Worm (Caenorhabditis elegans) whole organism, late embryonic: ENCODE data around the gene Y43F8C.9.

Experiments used
- C38D4.7 ChIP-seq: fragments of 200-800 bp; sonication (Bioruptor generic); optimal IDR thresholded peaks from 2 replicates; lab custom pipeline; 2018; ENCODE audit warnings: mild to moderate bottlenecking, missing genetic modification characterization, moderate library complexity, missing compliant biosample characterization
- F13H6.1 ChIP-seq: sonication (generic microtip); optimal IDR thresholded peaks from 2 replicates; lab custom pipeline; 2016; ENCODE audit warnings: missing genetic modification characterization, missing compliant biosample characterization
- K02D7.2 ChIP-seq: sonication (generic microtip); optimal IDR thresholded peaks from 2 replicates; lab custom pipeline; 2017; ENCODE audit warnings: mild to moderate bottlenecking, missing genetic modification characterization, missing compliant biosample characterization
- K09A11.1 ChIP-seq: sonication (generic microtip); optimal IDR thresholded peaks from 2 replicates; lab custom pipeline; 2017; ENCODE audit warnings: antibody characterized with exemption, mild to moderate bottlenecking, missing genetic modification characterization, missing compliant biosample characterization; ENCODE audit not compliant: insufficient read depth
- T23F11.4 ChIP-seq: fragments of 200-800 bp; sonication (Bioruptor generic); optimal IDR thresholded peaks from 2 replicates; lab custom pipeline; 2018; ENCODE audit warnings: mild to moderate bottlenecking, missing genetic modification characterization, missing compliant biosample characterization
- Y22D7AL.16 ChIP-seq: sonication (generic microtip); optimal IDR thresholded peaks from 2 replicates; lab custom pipeline; 2016; ENCODE audit warnings: missing genetic modification characterization, missing compliant biosample characterization
- ahr-1 ChIP-seq: sonication (generic microtip); optimal IDR thresholded peaks from 2 replicates; lab custom pipeline; 2016; ENCODE audit warnings: missing genetic modification characterization, missing compliant biosample characterization
- ceh-2 ChIP-seq: sonication (generic microtip); optimal IDR thresholded peaks from 2 replicates; lab custom pipeline; 2016; ENCODE audit warnings: missing genotype, missing genetic modification characterization, missing compliant biosample characterization
- ceh-22 ChIP-seq: sonication (generic microtip); optimal IDR thresholded peaks from 2 replicates; lab custom pipeline; 2017; ENCODE audit warnings: missing biosample characterization, missing genetic modification characterization
- ceh-24 ChIP-seq: sonication (generic microtip); optimal IDR thresholded peaks from 2 replicates; lab custom pipeline; 2016; ENCODE audit warnings: mild to moderate bottlenecking, missing genetic modification characterization, missing compliant biosample characterization
- ceh-34 ChIP-seq: sonication (generic microtip); optimal IDR thresholded peaks from 2 replicates; lab custom pipeline; 2016; ENCODE audit warnings: mild to moderate bottlenecking, missing genetic modification characterization, missing compliant biosample characterization
- ceh-48 ChIP-seq: sonication (generic microtip); optimal IDR thresholded peaks from 2 replicates; lab custom pipeline; 2016; ENCODE audit warnings: missing genetic modification characterization, inconsistent platforms, missing compliant biosample characterization
- ceh-9 ChIP-seq: sonication (generic microtip); optimal IDR thresholded peaks from 2 replicates; lab custom pipeline; 2016; ENCODE audit warnings: mild to moderate bottlenecking, missing genetic modification characterization, inconsistent platforms, missing compliant biosample characterization
- che-1 ChIP-seq: sonication (generic microtip); optimal IDR thresholded peaks from 2 replicates; lab custom pipeline; 2016; ENCODE audit warnings: mild to moderate bottlenecking, missing genetic modification characterization, missing compliant biosample characterization
- dve-1 ChIP-seq: sonication (generic microtip); optimal IDR thresholded peaks from 2 replicates; lab custom pipeline; 2017; ENCODE audit warnings: antibody characterized with exemption, mild to moderate bottlenecking, missing genetic modification characterization, missing compliant biosample characterization
- elt-2 ChIP-seq: sonication (generic microtip); optimal IDR thresholded peaks from 2 replicates; lab custom pipeline; 2016; ENCODE audit warnings: missing genetic modification reagents, missing genetic modification characterization, missing compliant biosample characterization
- elt-4 ChIP-seq: sonication (generic microtip); optimal IDR thresholded peaks from 2 replicates; lab custom pipeline; 2016; ENCODE audit warnings: missing genetic modification characterization, missing compliant biosample characterization
- fkh-10 ChIP-seq: fragments of 150-350 bp; optimal IDR thresholded peaks from 2 replicates; lab custom pipeline; 2014; ENCODE audit warnings: missing biosample characterization, missing genetic modification reagents, missing genetic modification characterization
- gmeb-2 ChIP-seq: sonication (generic microtip); optimal IDR thresholded peaks from 2 replicates; lab custom pipeline; 2016; ENCODE audit warnings: missing genetic modification characterization, inconsistent platforms, missing compliant biosample characterization
- hlh-13 ChIP-seq: fragments of 200-800 bp; sonication (Bioruptor generic); optimal IDR thresholded peaks from 2 replicates; lab custom pipeline; 2018; ENCODE audit warnings: mild to moderate bottlenecking, missing genetic modification characterization, missing compliant biosample characterization
- hlh-30 ChIP-seq: sonication (generic microtip); optimal IDR thresholded peaks from 2 replicates; lab custom pipeline; 2017; ENCODE audit warnings: antibody characterized with exemption, missing genetic modification characterization, missing compliant biosample characterization; ENCODE audit not compliant: insufficient read depth
- hlh-8 ChIP-seq: sonication (generic microtip); optimal IDR thresholded peaks from 2 replicates; lab custom pipeline; 2016; ENCODE audit warnings: missing genotype, missing genetic modification characterization, missing compliant biosample characterization
- nfya-1 ChIP-seq: sonication (generic microtip); optimal IDR thresholded peaks from 2 replicates; lab custom pipeline; 2017; ENCODE audit warnings: missing genetic modification characterization, mild to moderate bottlenecking, missing compliant biosample characterization, antibody characterized with exemption, moderate library complexity
- nhr-11 ChIP-seq: fragments of 150-350 bp; optimal IDR thresholded peaks from 2 replicates; lab custom pipeline; 2014; ENCODE audit warnings: missing biosample characterization, missing genetic modification characterization
- nhr-232 ChIP-seq: sonication (generic microtip); optimal IDR thresholded peaks from 2 replicates; lab custom pipeline; 2016; ENCODE audit warnings: missing genetic modification characterization, missing compliant biosample characterization
- pag-3 ChIP-seq: sonication (generic microtip); optimal IDR thresholded peaks from 2 replicates; lab custom pipeline; 2016; ENCODE audit warnings: missing compliant biosample characterization, missing genetic modification characterization, borderline replicate concordance
- pax-1 ChIP-seq: fragments of 150-350 bp; optimal IDR thresholded peaks from 2 replicates; lab custom pipeline; 2014; ENCODE audit warnings: missing biosample characterization, missing genetic modification characterization
- pqm-1 ChIP-seq: sonication (generic microtip); optimal IDR thresholded peaks from 2 replicates; lab custom pipeline; 2016; ENCODE audit warnings: missing genetic modification characterization, missing compliant biosample characterization
- pros-1 ChIP-seq: fragments of 150-350 bp; optimal IDR thresholded peaks from 2 replicates; lab custom pipeline; 2014; ENCODE audit warnings: missing biosample characterization, missing genetic modification reagents, missing genetic modification characterization
- ref-2 ChIP-seq: sonication (generic microtip); optimal IDR thresholded peaks from 2 replicates; lab custom pipeline; 2016; ENCODE audit warnings: missing genetic modification characterization, missing compliant biosample characterization
- rnt-1 ChIP-seq: sonication (generic microtip); optimal IDR thresholded peaks from 2 replicates; lab custom pipeline; 2016; ENCODE audit warnings: missing genetic modification characterization, missing compliant biosample characterization
- syd-9 ChIP-seq: sonication (generic microtip); optimal IDR thresholded peaks from 2 replicates; lab custom pipeline; 2016; ENCODE audit warnings: mild to moderate bottlenecking, missing genetic modification characterization, moderate library complexity, missing compliant biosample characterization
- ttx-3 ChIP-seq: sonication (generic microtip); optimal IDR thresholded peaks from 2 replicates; lab custom pipeline; 2016; ENCODE audit warnings: missing genetic modification reagents, missing genetic modification characterization, missing compliant biosample characterization
- unc-3 ChIP-seq, 2 experiments: fragments of 200-800 bp in 1 of 2; sonication (Bioruptor generic) in 1 of 2; sonication (generic microtip) in 1 of 2; conservative IDR thresholded peaks in 1 of 2; optimal IDR thresholded peaks in 1 of 2; 2 replicates each; pipeline versions ENCODE4 v1.3.6 to Lab custom; 2016 to 2022; ENCODE audit warnings: missing compliant biosample characterization in 2 of 2, missing genetic modification characterization in 2 of 2, missing genetic modification reagents in 1 of 2
- unc-42 ChIP-seq: sonication (generic microtip); optimal IDR thresholded peaks from 2 replicates; lab custom pipeline; 2016; ENCODE audit warnings: missing genotype, missing genetic modification characterization, missing compliant biosample characterization
- ztf-16 ChIP-seq: sonication (generic microtip); optimal IDR thresholded peaks from 2 replicates; lab custom pipeline; 2017; ENCODE audit warnings: missing genetic modification characterization, missing compliant biosample characterization

The Y43F8C.9 gene

ce11 chrV:19643015-19643414, 2.9 kb upstream of the Y43F8C.9 start (continued):
- peak; percentile 93 for TF ChIP-seq ceh-24 (tag; lab: Kevin White, UChicago)
- peak; percentile 82 for TF ChIP-seq fkh-10 (GFP tag; lab: Kevin White, UChicago)
- peak; percentile 97 for TF ChIP-seq dve-1 (tag; lab: Kevin White, UChicago)
- no peak for TF ChIP-seq elt-4 (tag; lab: Kevin White, UChicago)
- peak; percentile 99 for TF ChIP-seq ztf-16 (tag; lab: Kevin White, UChicago)
- TF ChIP-seq K02D7.2 (tag; lab: Kevin White, UChicago) = peak; percentile 98
- TF ChIP-seq ref-2 (tag; lab: Kevin White, UChicago) = peak; percentile 98
- peak; percentile 72 for TF ChIP-seq hlh-30 (tag; lab: Kevin White, UChicago)
- peak; percentile 90 for TF ChIP-seq unc-3 (GFP tag; conservative IDR thresholded peaks at IDR 0.05; lab: Robert Waterston, UW)
- peak; percentile 97 for TF ChIP-seq unc-3 (tag; optimal IDR thresholded peaks at IDR 0.05; lab: Kevin White, UChicago)
- TF ChIP-seq syd-9 = peak; percentile 99
- peak; percentile 98 for TF ChIP-seq rnt-1 (tag; lab: Kevin White, UChicago)
- peak; percentile 89 for TF ChIP-seq unc-42 (tag; lab: Kevin White, UChicago)
- TF ChIP-seq gmeb-2 (tag; lab: Kevin White, UChicago) = peak; percentile 95
- TF ChIP-seq ceh-34 (tag; lab: Kevin White, UChicago) = peak; percentile 98
- TF ChIP-seq K09A11.1 (tag; lab: Kevin White, UChicago) = peak; percentile 94

- TF ChIP-seq pax-1 (tag; lab: Kevin White, UChicago) (peak; percentile 20), nfya-1 (tag; lab: Kevin White, UChicago) (peak; percentile 56), ceh-9 (tag; lab: Kevin White, UChicago) (no peak), unc-42 (tag; lab: Kevin White, UChicago) (peak; percentile 40), ceh-48 (tag; lab: Kevin White, UChicago) (peak; percentile 90), fkh-10 (GFP tag; lab: Kevin White, UChicago) (no peak)
Observed at ce11 chrV:19643903-19644302, 2.0 kb upstream of the Y43F8C.9 start, which contains the start of the genes Y43F8C.7 and mrps-28. TSS of gene Y43F8C.7 (minus strand) at chrV:19644030. TSS of gene mrps-28 (plus strand) at chrV:19644239.

- TF ChIP-seq ceh-24 (tag; lab: Kevin White, UChicago) (no peak), C38D4.7 (GFP tag; lab: Kevin White, UChicago) (no peak)
Observed at ce11 chrV:19655151-19655550, 9.2 kb downstream of the Y43F8C.9 start, which contains the start of gene dmd-3. TSS of gene dmd-3 (minus strand) at chrV:19655251.

ce11 chrV:19664574-19664973, 18.7 kb downstream of the Y43F8C.9 start:
- TF ChIP-seq ahr-1 (tag; lab: Kevin White, UChicago) = no peak
- no peak for TF ChIP-seq ttx-3 (tag; lab: Kevin White, UChicago)
- TF ChIP-seq dve-1 (tag; lab: Kevin White, UChicago) = peak; percentile 71
- no peak for TF ChIP-seq ceh-48 (tag; lab: Kevin White, UChicago)
- TF ChIP-seq hlh-8 (tag; lab: Kevin White, UChicago) = no peak

- no peak for TF ChIP-seq che-1 (tag; lab: Kevin White, UChicago)
- no peak for TF ChIP-seq hlh-13 (GFP tag; lab: Kevin White, UChicago)
- no peak for TF ChIP-seq C38D4.7 (GFP tag; lab: Kevin White, UChicago)
- TF ChIP-seq pqm-1 (tag; lab: Kevin White, UChicago) = no peak
- TF ChIP-seq pag-3 (tag; lab: Kevin White, UChicago) = no peak
- TF ChIP-seq ceh-22 (tag; lab: Kevin White, UChicago) = no peak
- TF ChIP-seq nhr-232 (tag; lab: Kevin White, UChicago) = no peak
- no peak for TF ChIP-seq pros-1 (tag; lab: Kevin White, UChicago)
- no peak for TF ChIP-seq nhr-11 (tag; lab: Kevin White, UChicago)
- no peak for TF ChIP-seq Y22D7AL.16
- TF ChIP-seq ceh-48 (tag; lab: Kevin White, UChicago) = no peak
- TF ChIP-seq F13H6.1 (tag; lab: Kevin White, UChicago) = no peak
- TF ChIP-seq gmeb-2 (tag; lab: Kevin White, UChicago) = no peak
- no peak for TF ChIP-seq elt-2
- no peak for TF ChIP-seq ceh-2 (tag; lab: Kevin White, UChicago)
- no peak for TF ChIP-seq K09A11.1 (tag; lab: Kevin White, UChicago)
- no peak for TF ChIP-seq T23F11.4
Observed at ce11 chrV:19666308-19666707, 20.4 kb downstream of the Y43F8C.9 start.
